Fruit fly (Drosophila melanogaster) whole organism, embryonic: Measurements from ENCODE around the gene lok.

Source experiments
- ATbp ChIP-seq: fragments of 200-800 bp; sonication (Bioruptor generic); optimal IDR thresholded peaks from 2 replicates; lab custom pipeline; 2017; ENCODE audit warnings: missing biosample characterization, mild to moderate bottlenecking, missing genetic modification characterization, missing genetic modification reagents
- Adf1 ChIP-seq: fragments of 200-800 bp; sonication (Bioruptor generic); IDR thresholded peaks from 2 replicates; pipeline ENCODE4 v1.3.6; 2022; ENCODE audit warnings: missing biosample characterization, missing genetic modification characterization
- BtbVII ChIP-seq: fragments of 200-800 bp; sonication (Bioruptor generic); optimal IDR thresholded peaks from 3 replicates; lab custom pipeline; 2017; ENCODE audit warnings: missing biosample characterization, mild to moderate bottlenecking, missing genetic modification characterization
- Bteb2 ChIP-seq: fragments of 200-800 bp; sonication (Bioruptor generic); optimal IDR thresholded peaks from 2 replicates; lab custom pipeline; 2016; ENCODE audit warnings: missing biosample characterization, missing genetic modification characterization
- CG1233 ChIP-seq: fragments of 200-800 bp; sonication (Bioruptor generic); optimal IDR thresholded peaks from 4 replicates; lab custom pipeline; 2018; ENCODE audit warnings: missing biosample characterization, mild to moderate bottlenecking, missing genetic modification characterization
- CG13775 ChIP-seq: fragments of 200-800 bp; sonication (Bioruptor generic); optimal IDR thresholded peaks from 3 replicates; lab custom pipeline; 2017; ENCODE audit warnings: missing biosample characterization, mild to moderate bottlenecking, missing genetic modification characterization
- CG13894 ChIP-seq: fragments of 200-800 bp; sonication (Bioruptor generic); optimal IDR thresholded peaks from 3 replicates; lab custom pipeline; 2018; ENCODE audit warnings: missing biosample characterization, mild to moderate bottlenecking, missing genetic modification characterization, moderate library complexity
- CG16813 ChIP-seq: fragments of 200-800 bp; sonication (Bioruptor generic); IDR thresholded peaks from 3 replicates; pipeline ENCODE4 v1.3.6; 2022; ENCODE audit warnings: missing biosample characterization, missing genetic modification characterization; ENCODE audit not compliant: partially characterized antibody
- CG16863 ChIP-seq: fragments of 200-800 bp; sonication (Bioruptor generic); optimal IDR thresholded peaks from 3 replicates; lab custom pipeline; 2016; ENCODE audit warnings: missing biosample characterization, missing genetic modification characterization
- CG17359 ChIP-seq: fragments of 200-800 bp; sonication (Bioruptor generic); optimal IDR thresholded peaks from 3 replicates; lab custom pipeline; 2018; ENCODE audit warnings: missing biosample characterization, mild to moderate bottlenecking, missing genetic modification characterization, moderate library complexity
- CG17829 ChIP-seq: fragments of 200-800 bp; optimal IDR thresholded peaks from 2 replicates; lab custom pipeline; 2019; ENCODE audit warnings: missing biosample characterization, mild to moderate bottlenecking, missing genetic modification characterization, moderate library complexity
- CG2199 ChIP-seq: fragments of 200-800 bp; sonication (Bioruptor generic); IDR thresholded peaks from 3 replicates; pipeline ENCODE4 v1.3.6; 2022; ENCODE audit warnings: missing biosample characterization, missing genetic modification characterization
- CG31365 ChIP-seq: fragments of 200-800 bp; sonication (Bioruptor generic); optimal IDR thresholded peaks from 2 replicates; lab custom pipeline; 2018; ENCODE audit warnings: missing biosample characterization, mild to moderate bottlenecking, missing genetic modification characterization
- CG32767 ChIP-seq: fragments of 200-800 bp; sonication (Bioruptor generic); IDR thresholded peaks from 2 replicates; pipeline ENCODE4 v1.3.6; 2022; ENCODE audit warnings: missing biosample characterization, missing genetic modification characterization
- CG33557 ChIP-seq: fragments of 200-800 bp; sonication (Bioruptor generic); optimal IDR thresholded peaks from 2 replicates; lab custom pipeline; 2019; ENCODE audit warnings: missing biosample characterization, mild to moderate bottlenecking, missing genetic modification characterization, moderate library complexity
- CG34422 ChIP-seq: fragments of 200-800 bp; sonication (Bioruptor generic); IDR thresholded peaks from 3 replicates; pipeline ENCODE4 v1.3.6; 2022; ENCODE audit warnings: missing biosample characterization, missing genetic modification characterization
- CG4404 ChIP-seq: fragments of 200-800 bp; sonication (Bioruptor generic); IDR thresholded peaks from 2 replicates; pipeline ENCODE4 v1.3.6; 2022; ENCODE audit warnings: missing biosample characterization, missing genetic modification characterization
- CG4820 ChIP-seq: fragments of 200-800 bp; sonication (Bioruptor generic); optimal IDR thresholded peaks from 3 replicates; lab custom pipeline; 2016; ENCODE audit warnings: missing biosample characterization, missing genetic modification characterization
- CG5180 ChIP-seq: fragments of 200-800 bp; sonication (Bioruptor generic); optimal IDR thresholded peaks from 3 replicates; lab custom pipeline; 2017; ENCODE audit warnings: missing biosample characterization, missing genetic modification characterization, mild to moderate bottlenecking, moderate library complexity, missing genetic modification reagents
- CG6272 ChIP-seq: fragments of 200-800 bp; sonication (Bioruptor generic); IDR thresholded peaks from 2 replicates; pipeline ENCODE4 v1.3.6; 2022; ENCODE audit warnings: missing biosample characterization, missing genetic modification characterization
- CG6654 ChIP-seq: fragments of 200-800 bp; sonication (Bioruptor generic); optimal IDR thresholded peaks from 2 replicates; lab custom pipeline; 2017; ENCODE audit warnings: missing biosample characterization, mild to moderate bottlenecking, missing genetic modification characterization
- CG7839 ChIP-seq: fragments of 200-800 bp; sonication (Bioruptor generic); optimal IDR thresholded peaks from 3 replicates; lab custom pipeline; 2018; ENCODE audit warnings: missing biosample characterization, mild to moderate bottlenecking, missing genetic modification characterization, moderate library complexity
- CG7928 ChIP-seq: fragments of 200-800 bp; sonication (Bioruptor generic); optimal IDR thresholded peaks from 2 replicates; lab custom pipeline; 2017; ENCODE audit warnings: missing biosample characterization, mild to moderate bottlenecking, missing genetic modification characterization
- CG8478 ChIP-seq: fragments of >200 bp; optimal IDR thresholded peaks from 2 replicates; lab custom pipeline; 2018
- CG8924 ChIP-seq: fragments of 200-800 bp; optimal IDR thresholded peaks from 3 replicates; lab custom pipeline; 2019; ENCODE audit warnings: missing biosample characterization, mild to moderate bottlenecking, missing genetic modification characterization, moderate library complexity
- CG9817 ChIP-seq: fragments of 200-800 bp; sonication (Bioruptor generic); optimal IDR thresholded peaks from 2 replicates; lab custom pipeline; 2018; ENCODE audit warnings: missing biosample characterization, mild to moderate bottlenecking, missing genetic modification characterization, moderate library complexity
- Camta ChIP-seq: fragments of 200-800 bp; sonication (Bioruptor generic); optimal IDR thresholded peaks from 2 replicates; lab custom pipeline; 2016; ENCODE audit warnings: missing biosample characterization, missing genetic modification characterization
- H15 ChIP-seq: fragments of 200-800 bp; sonication (Bioruptor generic); IDR thresholded peaks from 3 replicates; pipeline ENCODE4 v1.3.6; 2022; ENCODE audit warnings: missing biosample characterization, missing genetic modification characterization
- HLH3B ChIP-seq: fragments of 200-800 bp; sonication (Bioruptor generic); IDR thresholded peaks from 2 replicates; pipeline ENCODE4 v1.3.6; 2022; ENCODE audit warnings: missing biosample characterization, missing genetic modification characterization
- MBD-R2 ChIP-seq: fragments of 200-800 bp; sonication (Bioruptor generic); IDR thresholded peaks from 2 replicates; pipeline ENCODE4 v1.3.6; 2022; ENCODE audit warnings: missing biosample characterization, missing genetic modification characterization
- Myb ChIP-seq: fragments of 200-800 bp; sonication (Bioruptor generic); optimal IDR thresholded peaks from 2 replicates; lab custom pipeline; 2016; ENCODE audit warnings: missing biosample characterization, missing genetic modification characterization
- Nf-YA ChIP-seq: fragments of 200-800 bp; sonication (Bioruptor generic); IDR thresholded peaks from 2 replicates; pipeline ENCODE4 v1.3.6; 2022; ENCODE audit warnings: missing biosample characterization, missing genetic modification characterization
- Nf-YB ChIP-seq: fragments of 200-800 bp; sonication (Bioruptor generic); optimal IDR thresholded peaks from 3 replicates; lab custom pipeline; 2019; ENCODE audit warnings: missing biosample characterization, mild to moderate bottlenecking, missing genetic modification characterization, moderate library complexity
- Oaz ChIP-seq: fragments of 200-800 bp; sonication (Bioruptor generic); IDR thresholded peaks from 2 replicates; pipeline ENCODE4 v1.3.6; 2022; ENCODE audit warnings: missing biosample characterization, missing genetic modification characterization
- PHDP ChIP-seq: fragments of 200-800 bp; sonication (Bioruptor generic); optimal IDR thresholded peaks from 3 replicates; lab custom pipeline; 2018; ENCODE audit warnings: missing biosample characterization, mild to moderate bottlenecking, missing genetic modification characterization, moderate library complexity
- Rfx ChIP-seq: fragments of 200-800 bp; sonication (Bioruptor generic); IDR thresholded peaks from 2 replicates; pipeline ENCODE4 v1.3.6; 2022; ENCODE audit warnings: missing biosample characterization, missing genetic modification characterization
- aop ChIP-seq: fragments of 200-800 bp; sonication (Bioruptor generic); IDR thresholded peaks from 2 replicates; pipeline ENCODE4 v1.3.6; 2022; ENCODE audit warnings: missing biosample characterization, missing genetic modification characterization
- ap ChIP-seq: fragments of 200-800 bp; sonication (Bioruptor generic); IDR thresholded peaks from 2 replicates; pipeline ENCODE4 v1.3.6; 2022; ENCODE audit warnings: missing biosample characterization, missing genetic modification characterization
- bcd ChIP-seq: fragments of 200-800 bp; sonication (Bioruptor generic); optimal IDR thresholded peaks from 2 replicates; lab custom pipeline; 2017; ENCODE audit warnings: missing biosample characterization, mild to moderate bottlenecking, missing genetic modification characterization
- crp ChIP-seq, 2 experiments: fragments of 200-800 bp; sonication (Bioruptor generic); optimal IDR thresholded peaks; 2 replicates in 1 of 2; 3 replicates in 1 of 2; lab custom pipeline; 2017; ENCODE audit warnings: missing biosample characterization in 2 of 2, missing genetic modification characterization in 2 of 2, mild to moderate bottlenecking in 1 of 2, moderate library complexity in 1 of 2
- cwo ChIP-seq: fragments of 200-800 bp; sonication (Bioruptor generic); optimal IDR thresholded peaks from 3 replicates; lab custom pipeline; 2017; ENCODE audit warnings: missing biosample characterization, missing genetic modification characterization, mild to moderate bottlenecking, moderate library complexity, missing genetic modification reagents
- dmrt11E ChIP-seq: fragments of 200-800 bp; sonication (Bioruptor generic); optimal IDR thresholded peaks from 3 replicates; lab custom pipeline; 2018; ENCODE audit warnings: missing biosample characterization, mild to moderate bottlenecking, missing genetic modification characterization, moderate library complexity
- dmrt99B ChIP-seq: fragments of 200-800 bp; sonication (Bioruptor generic); optimal IDR thresholded peaks from 2 replicates; lab custom pipeline; 2018; ENCODE audit warnings: missing biosample characterization, mild to moderate bottlenecking, missing genetic modification characterization, moderate library complexity
- ind ChIP-seq: fragments of 200-800 bp; sonication (Bioruptor generic); optimal IDR thresholded peaks from 3 replicates; lab custom pipeline; 2016; ENCODE audit warnings: missing biosample characterization, missing genetic modification characterization
- klu ChIP-seq: fragments of 200-800 bp; sonication (Bioruptor generic); IDR thresholded peaks from 2 replicates; pipeline ENCODE4 v1.3.6; 2022; ENCODE audit warnings: missing biosample characterization, missing genetic modification characterization
- nom ChIP-seq: fragments of 200-800 bp; sonication (Bioruptor generic); optimal IDR thresholded peaks from 2 replicates; lab custom pipeline; 2017; ENCODE audit warnings: missing biosample characterization, missing genetic modification characterization, mild to moderate bottlenecking, moderate library complexity, missing genetic modification reagents
- p53 ChIP-seq: fragments of 200-800 bp; sonication (Bioruptor generic); optimal IDR thresholded peaks from 2 replicates; lab custom pipeline; 2016; ENCODE audit warnings: missing biosample characterization, missing genetic modification characterization
- sisA ChIP-seq: fragments of 200-800 bp; sonication (Bioruptor generic); IDR thresholded peaks from 2 replicates; pipeline ENCODE4 v1.3.6; 2022; ENCODE audit warnings: missing biosample characterization, missing genetic modification characterization
- tin ChIP-seq: fragments of 200-800 bp; sonication (Bioruptor generic); optimal IDR thresholded peaks from 3 replicates; lab custom pipeline; 2016; ENCODE audit warnings: missing biosample characterization, missing genetic modification characterization
- zen ChIP-seq: fragments of 200-800 bp; sonication (Bioruptor generic); optimal IDR thresholded peaks from 3 replicates; lab custom pipeline; 2018; ENCODE audit warnings: missing biosample characterization, mild to moderate bottlenecking, missing genetic modification characterization, moderate library complexity

Gene lok

DNA sequence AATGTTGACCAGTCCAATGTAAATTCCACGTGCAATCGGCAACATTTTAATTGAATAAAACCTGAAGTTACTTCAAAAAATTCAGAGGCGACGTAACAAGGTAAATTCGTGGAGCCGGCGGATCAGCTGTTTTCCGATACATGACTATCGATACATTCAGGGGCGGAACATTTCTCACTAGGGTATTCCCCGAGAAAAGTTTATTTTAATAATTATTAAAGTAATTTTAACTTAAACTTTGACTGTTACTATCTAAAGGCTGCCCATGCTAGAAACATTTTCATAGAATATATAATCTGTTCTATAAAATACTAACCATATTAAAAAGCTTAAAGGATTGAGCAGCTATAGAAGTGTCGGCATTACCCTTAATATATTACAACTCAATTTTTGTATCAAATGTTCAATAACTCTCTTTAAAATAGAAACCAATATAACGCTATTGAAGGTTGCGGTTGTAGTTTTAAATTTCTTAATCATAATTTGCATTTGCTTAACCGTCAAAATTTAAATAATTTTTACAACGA is 35.9 kb downstream of the lok start, which contains the start of the genes mRpS18B and Kua (continued):
- TF ChIP-seq CG5180 (GFP tag; lab: Kevin White, UChicago) (no peak), cwo (no peak), nom (GFP tag; lab: Kevin White, UChicago) (no peak), tin (peak; percentile 62), PHDP (tag; lab: Kevin White, UChicago) (peak; percentile 64), Camta (GFP tag; lab: Kevin White, UChicago) (peak; percentile 13), CG32767 (GFP tag; lab: Robert Waterston, UW) (no peak), BtbVII (GFP tag; lab: Kevin White, UChicago) (peak; percentile 22), aop (no peak), p53 (GFP tag; lab: Kevin White, UChicago) (no peak), ATbp (GFP tag; lab: Kevin White, UChicago) (no peak), CG17359 (tag; lab: Kevin White, UChicago) (peak; percentile 58), Nf-YB (peak; percentile 3), CG7839 (tag; lab: Kevin White, UChicago) (peak; percentile 69), CG16863 (GFP tag; lab: Kevin White, UChicago) (peak; percentile 35), CG13894 (tag; lab: Kevin White, UChicago) (peak; percentile 44), Nf-YA (no peak), Adf1 (GFP tag; lab: Robert Waterston, UW) (peak; percentile 12; the same call in 1 of the 2 replicates), CG1233 (GFP tag; lab: Kevin White, UChicago) (peak; percentile 14), dmrt11E (tag; lab: Kevin White, UChicago) (peak; percentile 58), Myb (GFP tag; lab: Kevin White, UChicago) (no peak), CG9817 (tag; lab: Kevin White, UChicago) (peak; percentile 57), Rfx (GFP tag; lab: Robert Waterston, UW) (peak; percentile 85), CG6272 (peak; percentile 43; the same call in 1 of the 2 replicates), klu (GFP tag; lab: Robert Waterston, UW) (peak; percentile 10; the same call in 1 of the 2 replicates), CG8478 (lab: Kevin White, UChicago) (no peak), HLH3B (GFP tag; lab: Robert Waterston, UW) (peak; percentile 46; the same call in 1 of the 2 replicates), Bteb2 (GFP tag; lab: Kevin White, UChicago) (no peak), CG13775 (GFP tag; lab: Kevin White, UChicago) (peak; percentile 59), CG7928 (GFP tag; lab: Kevin White, UChicago) (peak; percentile 48), crp (GFP tag; optimal IDR thresholded peaks at IDR 0.05; lab: Kevin White, UChicago) (peak; percentile 64 to 94), MBD-R2 (GFP tag; lab: Robert Waterston, UW) (peak; percentile 88), CG2199 (GFP tag; lab: Robert Waterston, UW) (no peak), CG31365 (tag; lab: Kevin White, UChicago) (no peak), sisA (GFP tag; lab: Robert Waterston, UW) (peak; percentile 64; the same call in 1 of the 2 replicates), ap (GFP tag; lab: Robert Waterston, UW) (0 out of 2 replicates have a peak, but pooled peaks have one; percentile 29), CG16813 (GFP tag; lab: Robert Waterston, UW) (peak; percentile 65), CG17829 (tag; lab: Kevin White, UChicago) (peak; percentile 63), H15 (GFP tag; lab: Robert Waterston, UW) (peak; percentile 52; the same call in 1 of the 3 replicates), Oaz (GFP tag; lab: Robert Waterston, UW) (no peak), CG33557 (GFP tag; lab: Kevin White, UChicago) (no peak), CG34422 (GFP tag; lab: Robert Waterston, UW) (0 out of 3 replicates have a peak, but pooled peaks have one; percentile 54), zen (tag; lab: Kevin White, UChicago) (no peak), CG4404 (GFP tag; lab: Robert Waterston, UW) (peak; percentile 36; the same call in 1 of the 2 replicates), CG6654 (GFP tag; lab: Kevin White, UChicago) (peak; percentile 17), bcd (GFP tag; lab: Kevin White, UChicago) (peak; percentile 62), dmrt99B (peak; percentile 62), ind (peak; percentile 53), CG4820 (GFP tag; lab: Kevin White, UChicago) (peak; percentile 26), CG8924 (tag; lab: Kevin White, UChicago) (peak; percentile 53)
